Fruit fly (Drosophila melanogaster): Measurements from ENCODE around the gene CG11345.
A peak's percentile ranks its signal among the peaks of the same experiment; 100 is the strongest.

Gene CG11345

DNA sequence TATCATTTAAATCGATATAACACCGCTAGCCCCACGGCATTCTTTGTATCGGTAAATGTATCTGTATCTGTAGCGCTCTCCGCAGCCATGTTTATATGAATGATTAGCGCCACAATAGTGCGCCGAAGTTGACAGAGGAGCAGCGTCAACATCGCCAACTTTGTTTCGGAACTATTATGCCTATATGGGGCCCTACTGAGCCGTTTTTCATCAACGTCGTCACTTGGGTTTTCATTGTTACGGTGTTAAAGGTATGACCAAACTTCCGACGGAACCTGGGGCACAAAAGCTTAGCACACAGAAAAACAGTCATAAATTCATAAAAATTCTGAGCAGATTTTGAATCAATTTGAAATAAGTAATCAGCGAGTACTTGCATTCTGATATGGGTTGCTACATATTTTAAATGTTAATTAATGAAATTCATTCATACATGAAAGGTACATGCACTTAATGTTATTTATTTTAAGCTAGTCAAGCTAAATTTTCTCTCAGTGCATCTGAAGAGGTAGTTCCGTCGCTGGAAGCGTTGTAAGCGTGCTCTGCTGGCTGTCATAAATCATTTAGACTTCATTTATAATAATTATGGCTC lies 3.6 kb upstream of the CG11345 start, which contains the start of gene CG15023 (continued):
- TF ChIP-seq CG34422 (GFP tag; IDR thresholded peaks at IDR 0.05) (0 out of 3 replicates have a peak, but pooled peaks have one; percentile 27), Doc2 (GFP tag; IDR thresholded peaks at IDR 0.05) (no peak), hth (optimal IDR thresholded peaks at IDR 0.05) (no peak), CG7357 (GFP tag; IDR thresholded peaks at IDR 0.05) (no peak), hkb (optimal IDR thresholded peaks at IDR 0.05) (no peak), hkb (GFP tag; IDR thresholded peaks at IDR 0.05) (0 out of 2 replicates have a peak, but pooled peaks have one; percentile 9), lmd (GFP tag; IDR thresholded peaks at IDR 0.05) (peak; percentile 42; the same call in 1 of the 2 replicates), CG12236 (GFP tag; optimal IDR thresholded peaks at IDR 0.05) (no peak), wor (GFP tag; IDR thresholded peaks at IDR 0.05) (no peak), Pdp1 (GFP tag; optimal IDR thresholded peaks at IDR 0.05) (peak; percentile 4 to 37), nerfin-1 (tag; optimal IDR thresholded peaks at IDR 0.05) (no peak), CG2678 (tag; optimal IDR thresholded peaks at IDR 0.05) (peak; percentile 56), pita (GFP tag; optimal IDR thresholded peaks at IDR 0.05) (no peak), Spps (tag; optimal IDR thresholded peaks at IDR 0.05) (no peak), danr (GFP tag; IDR thresholded peaks at IDR 0.05) (0 out of 2 replicates have a peak, but pooled peaks have one; percentile 7), her (GFP tag; optimal IDR thresholded peaks at IDR 0.05) (no peak), CG9437 (GFP tag; optimal IDR thresholded peaks at IDR 0.05) (peak; percentile 14), CG3726 (GFP tag; IDR thresholded peaks at IDR 0.05) (no peak), CG4617 (GFP tag; optimal IDR thresholded peaks at IDR 0.05; ENCODE audit: borderline replicate concordance) (no peak), CG4404 (GFP tag; IDR thresholded peaks at IDR 0.05) (no peak), PHDP (tag; optimal IDR thresholded peaks at IDR 0.05) (peak; percentile 30), CG15269 (tag; optimal IDR thresholded peaks at IDR 0.05) (peak; percentile 67), CG4360 (GFP tag; IDR thresholded peaks at IDR 0.05) (no peak), Gsc (GFP tag; IDR thresholded peaks at IDR 0.05) (no peak), sens (GFP tag) (peak; percentile 45), en (GFP tag; optimal IDR thresholded peaks at IDR 0.05) (no peak), ranshi (GFP tag; IDR thresholded peaks at IDR 0.05) (peak; percentile 23; the same call in 1 of the 2 replicates), CG6272 (GFP tag; IDR thresholded peaks at IDR 0.05) (no peak), schlank (tag; optimal IDR thresholded peaks at IDR 0.05) (no peak), CG10979 (tag; optimal IDR thresholded peaks at IDR 0.05) (no peak), Lpt (GFP tag; optimal IDR thresholded peaks at IDR 0.05) (no peak), ac (GFP tag; optimal IDR thresholded peaks at IDR 0.05) (no peak), dpn (GFP tag; optimal IDR thresholded peaks at IDR 0.05) (peak in 1 of 2 experiments; percentile 6), BtbVII (GFP tag; optimal IDR thresholded peaks at IDR 0.05) (peak; percentile 38), sd (tag; optimal IDR thresholded peaks at IDR 0.05) (peak; percentile 20), Dref (GFP tag; IDR thresholded peaks at IDR 0.05) (no peak), bbx (GFP tag; IDR thresholded peaks at IDR 0.05; ENCODE audit: partially characterized antibody) (no peak), oc (tag; optimal IDR thresholded peaks at IDR 0.05) (no peak), nmo (GFP tag; optimal IDR thresholded peaks at IDR 0.05) (peak; percentile 11), CG13424 (tag; optimal IDR thresholded peaks at IDR 0.05) (peak; percentile 45), sqz (GFP tag; optimal IDR thresholded peaks at IDR 0.05) (no peak), CG13894 (tag; optimal IDR thresholded peaks at IDR 0.05) (peak; percentile 7), Bgb (GFP tag; IDR thresholded peaks at IDR 0.05; ENCODE audit: partially characterized antibody) (no peak), CG2889 (GFP tag; IDR thresholded peaks at IDR 0.05) (0 out of 3 replicates have a peak, but pooled peaks have one; percentile 31), CG13296 (GFP tag; optimal IDR thresholded peaks at IDR 0.05) (peak; percentile 61), tgo (GFP tag; IDR thresholded peaks at IDR 0.05) (peak; percentile 55; the same call in 2 of the 3 replicates), CG11247 (GFP tag; IDR thresholded peaks at IDR 0.05) (0 out of 2 replicates have a peak, but pooled peaks have one; percentile 19), HLHmδ (GFP tag; optimal IDR thresholded peaks at IDR 0.05) (no peak), tio (GFP tag; optimal IDR thresholded peaks at IDR 0.05) (no peak), Nf-YC (tag; optimal IDR thresholded peaks at IDR 0.05) (no peak), so (GFP tag; IDR thresholded peaks at IDR 0.05) (no peak; the same call in 2 of the 3 replicates)
